Fruit fly (Drosophila melanogaster) whole organism, prepupa: ENCODE data around the gene CG3223.

Experiments used
- CG10631 ChIP-seq: fragments of 200-800 bp; sonication (Bioruptor generic); optimal IDR thresholded peaks from 2 replicates; lab custom pipeline; 2016; ENCODE audit warnings: missing biosample characterization, missing genetic modification characterization
- CG10669 ChIP-seq: fragments of 200-800 bp; sonication (Bioruptor generic); optimal IDR thresholded peaks from 3 replicates; lab custom pipeline; 2018; ENCODE audit warnings: missing biosample characterization, mild to moderate bottlenecking, missing genetic modification characterization, moderate library complexity
- CG1621 ChIP-seq: fragments of 200-800 bp; sonication (Bioruptor generic); optimal IDR thresholded peaks from 3 replicates; lab custom pipeline; 2018; ENCODE audit warnings: missing biosample characterization, mild to moderate bottlenecking, missing genetic modification characterization
- CG31627 ChIP-seq: fragments of 200-800 bp; sonication (Bioruptor generic); optimal IDR thresholded peaks from 3 replicates; lab custom pipeline; 2016; ENCODE audit warnings: missing biosample characterization, missing genetic modification characterization
- CG32006 ChIP-seq: fragments of 200-800 bp; sonication (Bioruptor generic); optimal IDR thresholded peaks from 3 replicates; lab custom pipeline; 2017; ENCODE audit warnings: missing biosample characterization, mild to moderate bottlenecking, missing genetic modification characterization
- CG34406 ChIP-seq: fragments of 200-800 bp; sonication (Bioruptor generic); optimal IDR thresholded peaks from 3 replicates; lab custom pipeline; 2016; ENCODE audit warnings: missing biosample characterization, missing genetic modification characterization
- CG3919 ChIP-seq: fragments of 200-800 bp; sonication (Bioruptor generic); optimal IDR thresholded peaks from 3 replicates; lab custom pipeline; 2016; ENCODE audit warnings: missing biosample characterization, missing genetic modification characterization
- CG4318 ChIP-seq: fragments of 200-800 bp; sonication (Bioruptor generic); optimal IDR thresholded peaks from 3 replicates; lab custom pipeline; 2017; ENCODE audit warnings: missing biosample characterization, mild to moderate bottlenecking, missing genetic modification characterization
- CG6276 ChIP-seq: fragments of 200-800 bp; sonication (Bioruptor generic); optimal IDR thresholded peaks from 2 replicates; lab custom pipeline; 2017; ENCODE audit warnings: missing biosample characterization, mild to moderate bottlenecking, missing genetic modification characterization
- CG6808 ChIP-seq: fragments of 200-800 bp; sonication (Bioruptor generic); optimal IDR thresholded peaks from 3 replicates; lab custom pipeline; 2017; ENCODE audit warnings: missing biosample characterization, missing genetic modification characterization, mild to moderate bottlenecking, moderate library complexity, missing genetic modification reagents
- CG6854 ChIP-seq: fragments of 200-800 bp; sonication (Bioruptor generic); optimal IDR thresholded peaks from 2 replicates; lab custom pipeline; 2017; ENCODE audit warnings: missing biosample characterization, mild to moderate bottlenecking, missing genetic modification characterization
- CG8119 ChIP-seq: fragments of 200-800 bp; sonication (Bioruptor generic); IDR thresholded peaks from 3 replicates; pipeline ENCODE4 v1.3.6; 2022; ENCODE audit warnings: missing biosample characterization, missing genetic modification characterization
- CG9139 ChIP-seq: fragments of 200-800 bp; sonication (Bioruptor generic); optimal IDR thresholded peaks from 3 replicates; lab custom pipeline; 2017; ENCODE audit warnings: missing biosample characterization, mild to moderate bottlenecking, missing genetic modification characterization
- Eip75B ChIP-seq: fragments of 200-800 bp; sonication (Bioruptor generic); optimal IDR thresholded peaks from 3 replicates; lab custom pipeline; 2016; ENCODE audit warnings: missing biosample characterization, missing genetic modification characterization
- Eip93F ChIP-seq: fragments of 200-800 bp; sonication (Bioruptor generic); optimal IDR thresholded peaks from 2 replicates; lab custom pipeline; 2016; ENCODE audit warnings: missing biosample characterization, mild to moderate bottlenecking, missing genetic modification characterization
- Ets21C ChIP-seq: fragments of 200-800 bp; sonication (Bioruptor generic); optimal IDR thresholded peaks from 3 replicates; lab custom pipeline; 2016; ENCODE audit warnings: missing biosample characterization, missing genetic modification characterization
- Ets96B ChIP-seq: fragments of 200-800 bp; optimal IDR thresholded peaks from 2 replicates; lab custom pipeline; 2019; ENCODE audit warnings: missing biosample characterization, mild to moderate bottlenecking, missing genetic modification characterization, moderate library complexity
- Hr38 ChIP-seq: sonication (Bioruptor generic); optimal IDR thresholded peaks from 2 replicates; lab custom pipeline; 2016; ENCODE audit warnings: missing biosample characterization, missing genetic modification characterization
- Hr4 ChIP-seq: fragments of 200-800 bp; sonication (Bioruptor generic); optimal IDR thresholded peaks from 3 replicates; lab custom pipeline; 2016; ENCODE audit warnings: missing biosample characterization, missing genetic modification characterization
- Met ChIP-seq: fragments of 200-800 bp; sonication (Bioruptor generic); optimal IDR thresholded peaks from 3 replicates; lab custom pipeline; 2016; ENCODE audit warnings: missing biosample characterization, missing genetic modification characterization
- OdsH ChIP-seq: fragments of 200-800 bp; sonication (Bioruptor generic); optimal IDR thresholded peaks from 3 replicates; lab custom pipeline; 2016; ENCODE audit warnings: missing biosample characterization, missing genetic modification characterization
- Smox ChIP-seq: fragments of 200-800 bp; sonication (Bioruptor generic); optimal IDR thresholded peaks from 3 replicates; lab custom pipeline; 2016; ENCODE audit warnings: missing biosample characterization, missing genetic modification characterization
- Sox15 ChIP-seq: fragments of 200-800 bp; sonication (Bioruptor generic); optimal IDR thresholded peaks from 3 replicates; lab custom pipeline; 2016; ENCODE audit warnings: missing biosample characterization, missing genetic modification characterization
- achi ChIP-seq: fragments of 200-800 bp; sonication (Bioruptor generic); optimal IDR thresholded peaks from 3 replicates; lab custom pipeline; 2016; ENCODE audit warnings: missing biosample characterization, missing genetic modification characterization
- acj6 ChIP-seq: fragments of 200-800 bp; sonication (Bioruptor generic); optimal IDR thresholded peaks from 3 replicates; lab custom pipeline; 2016; ENCODE audit warnings: missing biosample characterization, missing genetic modification characterization
- cyc ChIP-seq: fragments of 200-800 bp; sonication (Bioruptor generic); optimal IDR thresholded peaks from 3 replicates; lab custom pipeline; 2016; ENCODE audit warnings: missing biosample characterization, missing genetic modification characterization
- dac ChIP-seq: fragments of 200-800 bp; sonication (Bioruptor generic); optimal IDR thresholded peaks from 2 replicates; lab custom pipeline; 2017; ENCODE audit warnings: missing biosample characterization, mild to moderate bottlenecking, missing genetic modification characterization
- dsx ChIP-seq: fragments of 200-800 bp; optimal IDR thresholded peaks from 3 replicates; lab custom pipeline; 2019; ENCODE audit warnings: missing biosample characterization, mild to moderate bottlenecking, missing genetic modification characterization, moderate library complexity; ENCODE audit not compliant: poor library complexity, severe bottlenecking
- eg ChIP-seq: fragments of 200-800 bp; sonication (Bioruptor generic); IDR thresholded peaks from 3 replicates; pipeline ENCODE4 v1.3.6; 2022; ENCODE audit warnings: missing biosample characterization, missing genetic modification characterization
- esn ChIP-seq: fragments of 200-800 bp; sonication (Bioruptor generic); optimal IDR thresholded peaks from 2 replicates; lab custom pipeline; 2016; ENCODE audit warnings: missing biosample characterization, mild to moderate bottlenecking, missing genetic modification characterization, moderate library complexity
- fd85E ChIP-seq: fragments of 200-800 bp; sonication (Bioruptor generic); optimal IDR thresholded peaks from 3 replicates; lab custom pipeline; 2016; ENCODE audit warnings: missing biosample characterization, missing genetic modification characterization
- fkh ChIP-seq: fragments of 200-800 bp; sonication (Bioruptor generic); optimal IDR thresholded peaks from 3 replicates; lab custom pipeline; 2017; ENCODE audit warnings: missing biosample characterization, mild to moderate bottlenecking, missing genetic modification characterization, moderate library complexity
- lz ChIP-seq: fragments of 200-800 bp; sonication (Bioruptor generic); optimal IDR thresholded peaks from 3 replicates; lab custom pipeline; 2016; ENCODE audit warnings: missing biosample characterization, missing genetic modification characterization
- pdm3 ChIP-seq: fragments of 200-800 bp; sonication (Bioruptor generic); optimal IDR thresholded peaks from 3 replicates; lab custom pipeline; 2016; ENCODE audit warnings: missing biosample characterization, missing genetic modification characterization
- salr ChIP-seq, 2 experiments: fragments of 200-800 bp; sonication (Bioruptor generic); optimal IDR thresholded peaks; 3 replicates each; lab custom pipeline; 2016 to 2018; ENCODE audit warnings: missing biosample characterization in 2 of 2, missing genetic modification characterization in 2 of 2, mild to moderate bottlenecking in 1 of 2
- svp ChIP-seq: fragments of 200-800 bp; sonication (Bioruptor generic); peaks from one replicate; lab custom pipeline; 2016; ENCODE audit warnings: missing biosample characterization, missing genetic modification characterization
- topi ChIP-seq: fragments of 200-800 bp; sonication (Bioruptor generic); optimal IDR thresholded peaks from 3 replicates; lab custom pipeline; 2016; ENCODE audit warnings: missing biosample characterization, missing genetic modification characterization
- vri ChIP-seq: fragments of 200-800 bp; sonication (Bioruptor generic); optimal IDR thresholded peaks from 3 replicates; lab custom pipeline; 2016; ENCODE audit warnings: missing biosample characterization, mild to moderate bottlenecking, missing genetic modification characterization

Gene CG3223

dm6 chr3R:7967801-7968200 is 41.4 kb upstream of the CG3223 start (continued):
- TF ChIP-seq Sox15 (GFP tag; lab: Kevin White, UChicago): no peak
- no peak for TF ChIP-seq Hr4 (GFP tag; lab: Kevin White, UChicago)
- no peak for TF ChIP-seq CG4318 (GFP tag; lab: Kevin White, UChicago)
- no peak for TF ChIP-seq Smox (GFP tag; lab: Kevin White, UChicago)
- no peak for TF ChIP-seq cyc (GFP tag; lab: Kevin White, UChicago)
- no peak for TF ChIP-seq Eip75B (GFP tag; lab: Kevin White, UChicago)
- TF ChIP-seq fkh (GFP tag; lab: Kevin White, UChicago): no peak
- TF ChIP-seq fd85E: no peak
- no peak for TF ChIP-seq topi (GFP tag; lab: Kevin White, UChicago)
- no peak for TF ChIP-seq Ets21C (GFP tag; lab: Kevin White, UChicago)
- no peak for TF ChIP-seq esn (GFP tag; lab: Kevin White, UChicago)
- peak; percentile 28 for TF ChIP-seq CG6808 (GFP tag; lab: Kevin White, UChicago)
- TF ChIP-seq dsx (GFP tag; lab: Kevin White, UChicago): peak; percentile 100
- no peak for TF ChIP-seq CG32006 (GFP tag; lab: Kevin White, UChicago)
- TF ChIP-seq lz (GFP tag; lab: Kevin White, UChicago): no peak
- TF ChIP-seq CG10631 (GFP tag; lab: Kevin White, UChicago): no peak
- TF ChIP-seq Met (GFP tag; lab: Kevin White, UChicago): no peak
- TF ChIP-seq dac (GFP tag; lab: Kevin White, UChicago): no peak
- no peak for TF ChIP-seq acj6 (GFP tag; lab: Kevin White, UChicago)
- no peak for TF ChIP-seq salr (GFP tag; optimal IDR thresholded peaks at IDR 0.05; lab: Kevin White, UChicago)
- no peak for TF ChIP-seq vri (GFP tag; lab: Kevin White, UChicago)
- TF ChIP-seq CG34406 (GFP tag; lab: Kevin White, UChicago): no peak
- no peak for TF ChIP-seq Hr38
- TF ChIP-seq CG10669: no peak
- TF ChIP-seq CG31627 (GFP tag; lab: Kevin White, UChicago): no peak
- TF ChIP-seq CG1621 (tag; lab: Kevin White, UChicago): no peak
- peak; percentile 71; the same call in 2 of the 3 replicates for TF ChIP-seq CG8119 (GFP tag; lab: Robert Waterston, UW)
- TF ChIP-seq CG3919 (GFP tag; lab: Kevin White, UChicago): peak; percentile 20
- no peak for TF ChIP-seq CG6276 (GFP tag; lab: Kevin White, UChicago)
- TF ChIP-seq OdsH (GFP tag; lab: Kevin White, UChicago): no peak
- peak; percentile 75; the same call in 2 of the 3 replicates for TF ChIP-seq eg (GFP tag; lab: Robert Waterston, UW)
- no peak for TF ChIP-seq pdm3
- TF ChIP-seq CG9139 (GFP tag; lab: Kevin White, UChicago): peak; percentile 56
- peak; percentile 67 for TF ChIP-seq svp
- no peak for TF ChIP-seq achi

dm6 chr3R:7968958-7969701 is 40.1 kb upstream of the CG3223 start:
- no peak for TF ChIP-seq lz (GFP tag; lab: Kevin White, UChicago)
- peak; percentile 20 for TF ChIP-seq CG6854 (GFP tag; lab: Kevin White, UChicago)
- no peak for TF ChIP-seq Ets96B (tag; lab: Kevin White, UChicago)
- no peak for TF ChIP-seq Eip93F
- TF ChIP-seq vri (GFP tag; lab: Kevin White, UChicago): no peak
- peak; percentile 98 for TF ChIP-seq dsx (GFP tag; lab: Kevin White, UChicago)
- peak; percentile 95 for TF ChIP-seq svp
